Fruit fly (Drosophila melanogaster): Measurements from ENCODE around the gene bai.

bai gene

DNA sequence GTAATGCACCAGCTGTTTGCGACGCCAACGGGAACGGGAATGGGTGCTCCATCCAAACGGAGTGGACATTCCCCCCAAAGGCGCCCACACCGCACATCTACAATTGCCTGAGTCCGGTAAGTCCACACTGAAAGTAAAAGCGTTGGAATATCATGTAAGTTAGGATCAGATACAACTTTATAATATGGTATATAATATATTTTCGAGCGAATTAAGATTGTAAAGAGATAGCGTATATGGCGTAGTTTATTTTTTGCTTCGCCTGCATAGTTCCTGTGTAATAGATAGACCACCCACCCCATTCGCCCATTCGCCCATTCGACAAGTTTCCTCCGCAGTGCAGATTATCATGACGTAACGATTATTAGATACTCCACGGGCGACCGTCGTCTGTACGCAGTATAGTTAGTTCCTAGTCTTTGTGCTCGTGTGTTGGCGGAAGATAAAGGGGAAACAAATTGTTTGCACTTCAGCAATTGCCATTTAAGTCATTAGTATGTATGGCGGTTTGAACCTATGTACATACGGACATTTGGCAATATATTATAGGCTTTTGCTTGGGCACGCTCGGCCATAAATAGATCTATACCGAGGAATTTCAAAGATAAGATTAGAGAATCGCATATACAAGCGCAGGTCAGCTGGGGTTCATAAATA is 12.4 kb downstream of the bai start (continued):
- TF ChIP-seq sd (tag; optimal IDR thresholded peaks at IDR 0.05) (peak; percentile 93), lab (GFP tag; optimal IDR thresholded peaks at IDR 0.05) (peak; percentile 39), Hey (tag; optimal IDR thresholded peaks at IDR 0.05) (peak; percentile 50), fd102C (GFP tag; optimal IDR thresholded peaks at IDR 0.05) (no peak), CG6175 (GFP tag; IDR thresholded peaks at IDR 0.05) (no peak), CG30403 (GFP tag; optimal IDR thresholded peaks at IDR 0.05) (no peak), gfzf (GFP tag; optimal IDR thresholded peaks at IDR 0.05) (no peak), CG3847 (GFP tag; IDR thresholded peaks at IDR 0.05) (no peak), gem (tag; optimal IDR thresholded peaks at IDR 0.05) (peak; percentile 24), slp2 (GFP tag; optimal IDR thresholded peaks at IDR 0.05) (no peak), Nf-YB (GFP tag; optimal IDR thresholded peaks at IDR 0.05) (no peak), CG32772 (GFP tag; IDR thresholded peaks at IDR 0.05) (no peak), tin (GFP tag; optimal IDR thresholded peaks at IDR 0.05) (no peak), Jarid2 (GFP tag; optimal IDR thresholded peaks at IDR 0.05) (no peak), eve (GFP tag; optimal IDR thresholded peaks at IDR 0.05) (peak in 1 of 2 experiments; percentile 62), nerfin-2 (GFP tag; IDR thresholded peaks at IDR 0.05; ENCODE audit: partially characterized antibody) (no peak), CG2712 (tag; optimal IDR thresholded peaks at IDR 0.05) (no peak), CG4617 (GFP tag; optimal IDR thresholded peaks at IDR 0.05; ENCODE audit: borderline replicate concordance) (no peak), row (GFP tag; IDR thresholded peaks at IDR 0.05) (peak; percentile 52), Ssrp (tag; optimal IDR thresholded peaks at IDR 0.05) (no peak), CG2889 (GFP tag; IDR thresholded peaks at IDR 0.05) (no peak), grn (GFP tag; optimal IDR thresholded peaks at IDR 0.05) (peak; percentile 18), CG2116 (GFP tag; optimal IDR thresholded peaks at IDR 0.05) (no peak), Hr51 (GFP tag; optimal IDR thresholded peaks at IDR 0.05) (peak in 1 of 2 experiments; percentile 7), Oaz (GFP tag; IDR thresholded peaks at IDR 0.05) (no peak), CG1603 (tag; optimal IDR thresholded peaks at IDR 0.05) (peak; percentile 20), CG34376 (GFP tag; optimal IDR thresholded peaks at IDR 0.05) (peak; percentile 43), lilli (GFP tag; optimal IDR thresholded peaks at IDR 0.05) (peak; percentile 3), ken (GFP tag; IDR thresholded peaks at IDR 0.05) (no peak), PHDP (tag; optimal IDR thresholded peaks at IDR 0.05) (peak; percentile 16), chn (GFP tag; optimal IDR thresholded peaks at IDR 0.05) (no peak), CG11085 (GFP tag; IDR thresholded peaks at IDR 0.05) (no peak), dysf (GFP tag; IDR thresholded peaks at IDR 0.05) (no peak), HLH4C (GFP tag; IDR thresholded peaks at IDR 0.05; ENCODE audit: partially characterized antibody) (no peak), CG8290 (GFP tag; optimal IDR thresholded peaks at IDR 0.05) (no peak), CG8290 (tag; optimal IDR thresholded peaks at IDR 0.05) (peak in 1 of 2 experiments; percentile 23), bsh (GFP tag; optimal IDR thresholded peaks at IDR 0.05) (no peak), Hmr (GFP tag; optimal IDR thresholded peaks at IDR 0.05) (peak; percentile 43), oc (tag; optimal IDR thresholded peaks at IDR 0.05) (no peak), Pdp1 (GFP tag; optimal IDR thresholded peaks at IDR 0.05) (peak in 1 of 2 experiments; percentile 86), CG4424 (GFP tag; optimal IDR thresholded peaks at IDR 0.05) (no peak), sna (GFP tag; IDR thresholded peaks at IDR 0.05; ENCODE audit: partially characterized antibody) (no peak), Sox100B (GFP tag; optimal IDR thresholded peaks at IDR 0.05) (no peak), gt (GFP tag; IDR thresholded peaks at IDR 0.05) (no peak), fd96Cb (tag; optimal IDR thresholded peaks at IDR 0.05) (no peak), CG6689 (GFP tag; IDR thresholded peaks at IDR 0.05) (no peak), cwo (GFP tag; optimal IDR thresholded peaks at IDR 0.05) (no peak), ato (GFP tag; IDR thresholded peaks at IDR 0.05; ENCODE audit: partially characterized antibody) (no peak), Taf1 (GFP tag; IDR thresholded peaks at IDR 0.05) (peak; percentile 22; the same call in 1 of the 2 replicates)

All from whole organism, embryonic.